Fruit fly (Drosophila melanogaster): ENCODE results near the gene CG17134.

- no peak for TF ChIP-seq psq (optimal IDR thresholded peaks at IDR 0.05)
- no peak for TF ChIP-seq Sin3A (optimal IDR thresholded peaks at IDR 0.05)
- TF ChIP-seq insv (optimal IDR thresholded peaks at IDR 0.05), result no peak
- TF ChIP-seq h (optimal IDR thresholded peaks at IDR 0.05), result no peak
- no peak for TF ChIP-seq ttk (optimal IDR thresholded peaks at IDR 0.05)
- TF ChIP-seq Myc (optimal IDR thresholded peaks at IDR 0.05), result no peak
Measured at dm6 chr2L:10869867-10870266, 49.4 kb downstream of the CG17134 start, which contains the start of gene CG12517.
